Fruit fly (Drosophila melanogaster) whole organism, embryonic: ENCODE measurements around the gene CCAP.
A peak's percentile ranks its signal among the peaks of the same experiment; 100 is the strongest.

Experiments
- Awh ChIP-seq: fragments of 200-800 bp; sonication (Bioruptor generic); IDR thresholded peaks from 2 replicates; pipeline ENCODE4, ENCODE4 v1.3.6; 2022; ENCODE audit warnings: missing biosample characterization, missing genetic modification characterization
- Bdp1 ChIP-seq: fragments of 200-800 bp; sonication (Bioruptor generic); optimal IDR thresholded peaks from 3 replicates; lab custom pipeline; 2016; ENCODE audit warnings: missing biosample characterization, missing genetic modification characterization
- Bgb ChIP-seq: fragments of 200-800 bp; sonication (Bioruptor generic); IDR thresholded peaks from 2 replicates; pipeline ENCODE4 v1.3.6; 2022; ENCODE audit warnings: missing biosample characterization, missing genetic modification characterization; ENCODE audit not compliant: partially characterized antibody
- BtbVII ChIP-seq: fragments of 200-800 bp; sonication (Bioruptor generic); optimal IDR thresholded peaks from 3 replicates; lab custom pipeline; 2017; ENCODE audit warnings: missing biosample characterization, mild to moderate bottlenecking, missing genetic modification characterization
- CG12299 ChIP-seq: fragments of 200-800 bp; sonication (Bioruptor generic); optimal IDR thresholded peaks from 2 replicates; lab custom pipeline; 2018; ENCODE audit warnings: missing biosample characterization, mild to moderate bottlenecking, missing genetic modification characterization
- CG13296 ChIP-seq: fragments of 200-800 bp; sonication (Bioruptor generic); optimal IDR thresholded peaks from 3 replicates; lab custom pipeline; 2018; ENCODE audit warnings: missing biosample characterization, mild to moderate bottlenecking, missing genetic modification characterization
- CG17568 ChIP-seq: fragments of 200-800 bp; sonication (Bioruptor generic); optimal IDR thresholded peaks from 2 replicates; lab custom pipeline; 2018; ENCODE audit warnings: missing biosample characterization, mild to moderate bottlenecking, missing genetic modification characterization, moderate library complexity
- CG2116 ChIP-seq: fragments of 200-800 bp; sonication (Bioruptor generic); optimal IDR thresholded peaks from 3 replicates; lab custom pipeline; 2018; ENCODE audit warnings: missing biosample characterization, mild to moderate bottlenecking, missing genetic modification characterization
- CG2129 ChIP-seq: fragments of 200-800 bp; sonication (Bioruptor generic); IDR thresholded peaks from 2 replicates; pipeline ENCODE4 v1.3.6; 2022; ENCODE audit warnings: missing biosample characterization, missing genetic modification characterization; ENCODE audit not compliant: partially characterized antibody
- CG2875 ChIP-seq: fragments of 200-800 bp; sonication (Bioruptor generic); optimal IDR thresholded peaks from 2 replicates; lab custom pipeline; 2017; ENCODE audit warnings: missing biosample characterization, mild to moderate bottlenecking, missing genetic modification characterization, missing genetic modification reagents
- CG4360 ChIP-seq: fragments of 200-800 bp; sonication (Bioruptor generic); IDR thresholded peaks from 2 replicates; pipeline ENCODE4 v1.3.6; 2022; ENCODE audit warnings: missing biosample characterization, missing genetic modification characterization
- CG4730 ChIP-seq: fragments of 200-800 bp; sonication (Bioruptor generic); IDR thresholded peaks from 2 replicates; pipeline ENCODE4 v1.3.6; 2022; ENCODE audit warnings: missing biosample characterization, missing genetic modification characterization
- CG6854 ChIP-seq: fragments of 200-800 bp; sonication (Bioruptor generic); optimal IDR thresholded peaks from 3 replicates; lab custom pipeline; 2017; ENCODE audit warnings: missing biosample characterization, mild to moderate bottlenecking, missing genetic modification characterization
- CG8089 ChIP-seq: fragments of 200-800 bp; sonication (Bioruptor generic); optimal IDR thresholded peaks from 3 replicates; lab custom pipeline; 2016; ENCODE audit warnings: missing biosample characterization, missing genetic modification characterization
- CG9727 ChIP-seq: fragments of 200-800 bp; sonication (Bioruptor generic); optimal IDR thresholded peaks from 3 replicates; lab custom pipeline; 2017; ENCODE audit warnings: missing biosample characterization, mild to moderate bottlenecking, missing genetic modification characterization
- Camta ChIP-seq: fragments of 200-800 bp; sonication (Bioruptor generic); optimal IDR thresholded peaks from 2 replicates; lab custom pipeline; 2016; ENCODE audit warnings: missing biosample characterization, missing genetic modification characterization
- Dip2 ChIP-seq: fragments of 200-800 bp; sonication (Bioruptor generic); IDR thresholded peaks from 2 replicates; pipeline ENCODE4 v1.3.6; 2022; ENCODE audit warnings: missing biosample characterization, missing genetic modification characterization
- Ets65A ChIP-seq: fragments of 200-800 bp; sonication (Bioruptor generic); peaks from one replicate; lab custom pipeline; 2016; ENCODE audit warnings: missing biosample characterization, missing genetic modification characterization
- GATAe ChIP-seq: fragments of 200-800 bp; sonication (Bioruptor generic); conservative IDR thresholded peaks from 2 replicates; pipeline ENCODE4 v1.3.6; 2022; ENCODE audit warnings: missing biosample characterization, missing genetic modification characterization
- Med ChIP-seq: fragments of 200-800 bp; sonication (Bioruptor generic); peaks from one replicate; lab custom pipeline; 2016; ENCODE audit warnings: missing biosample characterization, missing genetic modification characterization, mild to moderate bottlenecking, inconsistent platforms, moderate library complexity
- Scr ChIP-seq: fragments of 200-800 bp; sonication (Bioruptor generic); IDR thresholded peaks from 2 replicates; pipeline ENCODE4 v1.3.6; 2022; ENCODE audit warnings: missing biosample characterization, missing genetic modification characterization; ENCODE audit not compliant: partially characterized antibody
- Usf ChIP-seq: fragments of 200-800 bp; sonication (Bioruptor generic); optimal IDR thresholded peaks from 2 replicates; lab custom pipeline; 2017; ENCODE audit warnings: missing genotype, missing biosample characterization, missing genetic modification characterization
- az2 ChIP-seq: fragments of 200-800 bp; sonication (Bioruptor generic); optimal IDR thresholded peaks from 3 replicates; lab custom pipeline; 2016; ENCODE audit warnings: missing biosample characterization, missing genetic modification characterization
- chm ChIP-seq: fragments of 200-800 bp; sonication (Bioruptor generic); IDR thresholded peaks from 2 replicates; pipeline ENCODE4 v1.3.6; 2022; ENCODE audit warnings: missing biosample characterization, missing genetic modification characterization
- crc ChIP-seq: fragments of 200-800 bp; sonication (Bioruptor generic); optimal IDR thresholded peaks from 2 replicates; lab custom pipeline; 2016; ENCODE audit warnings: missing biosample characterization, missing genetic modification characterization
- en ChIP-seq: fragments of 200-800 bp; sonication (Bioruptor generic); optimal IDR thresholded peaks from 2 replicates; lab custom pipeline; 2016; ENCODE audit warnings: missing biosample characterization, missing genetic modification characterization
- hbn ChIP-seq: fragments of 200-800 bp; sonication (Bioruptor generic); IDR thresholded peaks from 2 replicates; pipeline ENCODE4 v1.3.6; 2022; ENCODE audit warnings: missing biosample characterization, missing genetic modification characterization; ENCODE audit not compliant: partially characterized antibody
- hkb ChIP-seq, 2 experiments: fragments of 200-800 bp in 1 of 2; fragments of >200 bp in 1 of 2; sonication (Bioruptor generic) in 1 of 2; IDR thresholded peaks in 1 of 2; optimal IDR thresholded peaks in 1 of 2; 2 replicates each; pipeline versions ENCODE4 v1.3.6 to Lab custom; 2017 to 2022; ENCODE audit warnings: missing biosample characterization in 1 of 2, missing genetic modification characterization in 1 of 2
- kah ChIP-seq: fragments of 200-800 bp; sonication (Bioruptor generic); optimal IDR thresholded peaks from 2 replicates; lab custom pipeline; 2018; ENCODE audit warnings: missing biosample characterization, mild to moderate bottlenecking, missing genetic modification characterization
- mirr ChIP-seq: fragments of 200-800 bp; sonication (Bioruptor generic); optimal IDR thresholded peaks from 3 replicates; lab custom pipeline; 2018; ENCODE audit warnings: missing biosample characterization, mild to moderate bottlenecking, missing genetic modification characterization
- otp ChIP-seq: fragments of 200-800 bp; sonication (Bioruptor generic); IDR thresholded peaks from 3 replicates; pipeline ENCODE4, ENCODE4 v1.3.6; 2022; ENCODE audit warnings: missing biosample characterization, missing genetic modification characterization
- pb ChIP-seq: fragments of 200-800 bp; sonication (Bioruptor generic); optimal IDR thresholded peaks from 3 replicates; lab custom pipeline; 2016; ENCODE audit warnings: missing biosample characterization, missing genetic modification characterization
- repo ChIP-seq: fragments of 200-800 bp; sonication (Bioruptor generic); optimal IDR thresholded peaks from 2 replicates; lab custom pipeline; 2016; ENCODE audit warnings: missing biosample characterization, missing genetic modification characterization
- sisA ChIP-seq: fragments of 200-800 bp; sonication (Bioruptor generic); IDR thresholded peaks from 2 replicates; pipeline ENCODE4 v1.3.6; 2022; ENCODE audit warnings: missing biosample characterization, missing genetic modification characterization
- sna ChIP-seq: fragments of 200-800 bp; sonication (Bioruptor generic); IDR thresholded peaks from 2 replicates; pipeline ENCODE4 v1.3.6; 2022; ENCODE audit warnings: missing biosample characterization, missing genetic modification characterization; ENCODE audit not compliant: partially characterized antibody
- tna ChIP-seq: fragments of 200-800 bp; sonication (Bioruptor generic); IDR thresholded peaks from 2 replicates; pipeline ENCODE4 v1.3.6; 2022; ENCODE audit warnings: missing biosample characterization, missing genetic modification characterization; ENCODE audit not compliant: partially characterized antibody
- trh ChIP-seq: fragments of 200-800 bp; sonication (Bioruptor generic); optimal IDR thresholded peaks from 2 replicates; lab custom pipeline; 2016; ENCODE audit warnings: missing biosample characterization, missing genetic modification characterization

The CCAP gene

dm6 chr3R:22750534-22750947 is 48.7 kb upstream of the CCAP start, which contains the start of the genes rumi, CG7029 and Usp12-46 (continued):
- TF ChIP-seq Scr (GFP tag; lab: Robert Waterston, UW), result peak; percentile 81
- peak; percentile 79 for TF ChIP-seq CG12299
- peak; percentile 85 for TF ChIP-seq sisA
- TF ChIP-seq CG8089 (GFP tag; lab: Kevin White, UChicago), result peak; percentile 87
- peak; percentile 82 for TF ChIP-seq Bdp1 (GFP tag; lab: Kevin White, UChicago)
- TF ChIP-seq az2 (GFP tag; lab: Kevin White, UChicago), result peak; percentile 89
- no peak for TF ChIP-seq CG17568 (GFP tag; lab: Kevin White, UChicago)
- peak; percentile 80 for TF ChIP-seq pb (GFP tag; lab: Kevin White, UChicago)
- peak; percentile 83 for TF ChIP-seq sna (GFP tag; lab: Robert Waterston, UW)
- peak; percentile 28; the same call in 1 of the 2 replicates for TF ChIP-seq GATAe (GFP tag; lab: Robert Waterston, UW)
- TF ChIP-seq mirr (GFP tag; lab: Kevin White, UChicago), result peak; percentile 69
- TF ChIP-seq CG2875 (GFP tag; lab: Kevin White, UChicago), result peak; percentile 46
- peak; percentile 90 for TF ChIP-seq Camta (GFP tag; lab: Kevin White, UChicago)
- TF ChIP-seq Bgb (GFP tag; lab: Robert Waterston, UW), result peak; percentile 72
- TF ChIP-seq otp, result peak; percentile 72; the same call in 2 of the 3 replicates
- no peak for TF ChIP-seq hkb (optimal IDR thresholded peaks at IDR 0.05; lab: Kevin White, UChicago)
- TF ChIP-seq hkb (GFP tag; IDR thresholded peaks at IDR 0.05; lab: Robert Waterston, UW), result peak; percentile 79
- TF ChIP-seq crc, result peak; percentile 74
- peak; percentile 43 for TF ChIP-seq trh (GFP tag; lab: Kevin White, UChicago)
- TF ChIP-seq BtbVII (GFP tag; lab: Kevin White, UChicago), result no peak
- TF ChIP-seq CG13296 (GFP tag; lab: Kevin White, UChicago), result peak; percentile 73
- peak; percentile 71 for TF ChIP-seq CG4730
- TF ChIP-seq CG9727 (GFP tag; lab: Kevin White, UChicago), result peak; percentile 86
- TF ChIP-seq CG2116 (GFP tag; lab: Kevin White, UChicago), result peak; percentile 76
- peak; percentile 64 for TF ChIP-seq CG2129 (GFP tag; lab: Robert Waterston, UW)
- TF ChIP-seq Awh (GFP tag; lab: Robert Waterston, UW), result peak; percentile 63
- no peak for TF ChIP-seq CG6854
- TF ChIP-seq tna (GFP tag; lab: Robert Waterston, UW), result no peak
- TF ChIP-seq en (GFP tag; lab: Kevin White, UChicago), result peak; percentile 77
- TF ChIP-seq repo (GFP tag; lab: Kevin White, UChicago), result peak; percentile 88
- peak; percentile 70 for TF ChIP-seq Usf (GFP tag; lab: Kevin White, UChicago)
- TF ChIP-seq Dip2 (GFP tag; lab: Robert Waterston, UW), result no peak
- TF ChIP-seq Ets65A (GFP tag; lab: Kevin White, UChicago), result peak; percentile 99

DNA sequence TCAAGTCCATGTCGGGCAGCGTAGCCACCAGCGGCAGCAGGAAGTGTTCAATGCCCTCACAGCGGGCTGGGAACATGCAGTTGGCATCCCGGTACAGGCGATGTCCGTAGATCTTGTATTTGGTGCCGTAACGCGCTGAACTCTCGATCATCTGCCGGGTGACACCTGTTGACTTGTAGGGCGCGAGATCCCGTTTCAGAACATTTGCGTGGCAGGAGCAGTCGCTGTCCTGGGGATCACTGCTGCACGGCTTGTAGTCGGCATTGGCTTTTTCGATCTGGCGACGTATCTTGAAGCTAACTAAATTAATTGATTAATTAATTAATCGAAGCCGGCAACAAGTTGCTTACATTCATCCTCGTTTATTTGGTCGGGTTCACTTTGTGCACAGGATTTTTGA is 48.2 kb upstream of the CCAP start:
- TF ChIP-seq hbn (GFP tag; lab: Robert Waterston, UW) (no peak), kah (peak; percentile 98), chm (GFP tag; lab: Robert Waterston, UW) (0 out of 2 replicates have a peak, but pooled peaks have one; percentile 10)
- TF ChIP-seq, all 482 proteins: peak for 2

dm6 chr3R:22748956-22749355 is 47.1 kb upstream of the CCAP start, which contains the start of gene CG31139:
TSS of gene CG31139 (minus strand) at chr3R:22749056.
- TF ChIP-seq Med (peak; percentile 3), CG4360 (GFP tag; lab: Robert Waterston, UW) (no peak)
